Worm (Caenorhabditis elegans) whole organism, early embryonic: ENCODE data around the gene lrr-1.

ENCODE experiments used
- F13C5.2 ChIP-seq: sonication (generic microtip); optimal IDR thresholded peaks from 2 replicates; lab custom pipeline; 2017; ENCODE audit warnings: mild to moderate bottlenecking, missing genetic modification characterization, inconsistent platforms, missing compliant biosample characterization
- aly-1 ChIP-seq: sonication (generic microtip); optimal IDR thresholded peaks from 2 replicates; lab custom pipeline; 2016; ENCODE audit warnings: missing genetic modification characterization, missing compliant biosample characterization
- ama-1 ChIP-seq: fragments of 150-350 bp; optimal IDR thresholded peaks from 2 replicates; lab custom pipeline; 2014
- ceh-13 ChIP-seq: fragments of 200-800 bp; sonication (Bioruptor generic); optimal IDR thresholded peaks from 2 replicates; lab custom pipeline; 2018; ENCODE audit warnings: mild to moderate bottlenecking, missing genetic modification characterization, missing compliant biosample characterization
- ceh-36 ChIP-seq: sonication (generic microtip); optimal IDR thresholded peaks from 2 replicates; lab custom pipeline; 2016; ENCODE audit warnings: missing genetic modification characterization, inconsistent platforms, missing compliant biosample characterization
- ets-7 ChIP-seq: sonication (generic microtip); optimal IDR thresholded peaks from 2 replicates; lab custom pipeline; 2016; ENCODE audit warnings: missing genotype, missing genetic modification characterization, missing compliant biosample characterization
- flt-1 ChIP-seq: fragments of 200-800 bp; sonication (Bioruptor generic); IDR thresholded peaks from 2 replicates; pipeline ENCODE4 v1.3.6; 2022; ENCODE audit warnings: missing genetic modification characterization, missing compliant biosample characterization
- hmg-4 ChIP-seq: fragments of 200-800 bp; sonication (Bioruptor generic); optimal IDR thresholded peaks from 2 replicates; lab custom pipeline; 2018; ENCODE audit warnings: mild to moderate bottlenecking, missing genetic modification characterization, missing compliant biosample characterization
- hnd-1 ChIP-seq: sonication (generic microtip); optimal IDR thresholded peaks from 2 replicates; lab custom pipeline; 2016; ENCODE audit warnings: missing genetic modification characterization, missing compliant biosample characterization
- scrt-1 ChIP-seq: fragments of 200-800 bp; sonication (Bioruptor generic); IDR thresholded peaks from 2 replicates; pipeline ENCODE4 v1.3.6; 2022; ENCODE audit warnings: missing genetic modification characterization, missing compliant biosample characterization
- sea-1 ChIP-seq: fragments of 200-800 bp; sonication (Bioruptor generic); conservative IDR thresholded peaks from 2 replicates; pipeline ENCODE4 v1.3.6; 2022; ENCODE audit warnings: missing genetic modification characterization, missing compliant biosample characterization
- tbx-37 ChIP-seq: fragments of 200-800 bp; sonication (Bioruptor generic); conservative IDR thresholded peaks from 2 replicates; pipeline ENCODE4 v1.3.6; 2022; ENCODE audit warnings: missing genetic modification reagents, missing genetic modification characterization, missing compliant biosample characterization

DNA sequence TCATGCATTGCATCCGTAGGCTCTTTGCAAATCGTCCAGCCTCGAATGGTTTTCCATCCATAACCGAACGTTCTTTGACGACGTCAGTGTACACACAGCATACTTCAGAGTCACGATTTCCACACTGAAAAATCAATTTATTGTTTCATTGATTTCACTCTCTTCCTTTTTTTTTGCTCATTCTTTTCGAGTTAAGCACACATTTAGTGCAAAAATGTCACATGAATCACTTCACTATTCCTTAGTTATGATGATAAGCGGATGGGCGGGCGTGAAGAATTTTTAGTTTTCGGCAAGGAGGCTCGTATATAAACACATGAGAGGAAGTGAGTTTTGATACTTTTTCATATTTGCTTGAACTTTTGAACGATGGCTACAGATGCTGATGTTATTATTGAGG, 49.2 kb upstream of the lrr-1 start, which contains the start of gene txt-9:
- TF ChIP-seq ceh-36 (tag; lab: Kevin White, UChicago) (no peak), scrt-1 (no peak), aly-1 (tag; lab: Kevin White, UChicago) (no peak), flt-1 (no peak), ama-1 (lab: Kevin White, UChicago) (no peak), F13C5.2 (tag; lab: Kevin White, UChicago) (no peak), tbx-37 (GFP tag; lab: Robert Waterston, UW) (no peak), hnd-1 (no peak), ets-7 (tag; lab: Kevin White, UChicago) (no peak), sea-1 (GFP tag; lab: Robert Waterston, UW) (no peak), ceh-13 (GFP tag; lab: Kevin White, UChicago) (no peak), hmg-4 (GFP tag; lab: Kevin White, UChicago) (no peak)
